Fruit fly (Drosophila melanogaster): ENCODE data around the gene beta4GalT7.
A peak's percentile ranks its signal among the peaks of the same experiment; 100 is the strongest.

DNA sequence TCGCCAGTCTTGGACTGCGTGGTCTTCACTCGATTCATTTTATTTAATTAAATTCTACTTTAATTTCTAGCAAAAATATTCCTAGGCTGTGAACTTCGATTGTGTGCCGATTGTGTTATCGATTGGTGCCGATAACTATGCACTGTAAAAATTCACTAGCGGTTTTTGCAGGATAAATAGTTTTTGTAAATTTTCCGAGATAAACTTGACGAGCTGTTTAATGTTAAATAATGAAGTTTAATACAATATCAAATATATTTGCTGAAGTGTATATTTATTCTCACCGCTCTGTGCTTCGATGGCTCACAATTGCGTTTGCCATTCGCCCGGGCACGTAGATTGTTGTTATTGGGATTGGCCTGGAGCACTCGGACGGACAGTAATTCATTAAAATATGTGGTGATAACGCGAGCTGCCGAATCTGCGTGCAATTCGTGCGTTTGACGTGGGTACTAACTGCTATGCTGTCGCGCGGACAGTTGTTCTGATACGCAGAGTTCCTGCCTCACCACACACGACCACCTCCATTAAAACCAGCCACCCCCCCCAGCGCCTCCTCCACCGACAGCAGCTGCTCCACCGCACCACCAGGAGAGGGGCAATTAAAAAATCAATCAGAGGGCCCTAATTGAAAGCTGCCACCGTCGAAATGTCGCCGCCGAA is 2.0 kb downstream of the beta4GalT7 start, which contains the start of the genes EMC6 and Hr96:
- TF ChIP-seq Pif1A (GFP tag; optimal IDR thresholded peaks at IDR 0.05) (no peak), CG10348 (GFP tag; IDR thresholded peaks at IDR 0.05) (0 out of 2 replicates have a peak, but pooled peaks have one; percentile 28), rn (GFP tag; IDR thresholded peaks at IDR 0.05) (peak; percentile 85), Ets98B (GFP tag; IDR thresholded peaks at IDR 0.05) (peak; percentile 94)
